Worm (Caenorhabditis elegans): ENCODE measurements around the gene Y50D4B.4.

Gene Y50D4B.4

DNA sequence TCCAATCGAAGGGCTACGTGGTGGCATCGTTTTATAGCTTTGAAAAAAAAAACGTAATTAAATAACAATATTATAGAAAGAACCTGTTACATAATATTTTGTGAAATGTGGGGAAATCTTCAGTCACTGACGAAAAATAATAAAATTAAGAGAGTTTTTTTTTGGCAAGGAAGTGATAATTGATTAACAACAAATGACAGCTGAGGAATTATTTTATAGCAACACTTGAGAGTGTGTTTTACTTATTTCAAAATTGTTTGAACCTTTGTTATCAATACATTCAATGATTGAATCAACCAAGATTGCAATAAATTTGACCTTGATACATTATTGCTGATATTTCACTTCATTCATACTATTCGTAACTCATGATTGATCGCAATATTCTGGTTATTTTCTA is 8.4 kb upstream of the Y50D4B.4 start, which contains the start of gene Y50D4B.6:
Y50D4B.6 (plus strand) TSS at position 301 of the 400 bp plus-strand sequence.
- TF ChIP-seq F13H6.1 (tag; optimal IDR thresholded peaks at IDR 0.05) (no peak), fkh-6 (tag; optimal IDR thresholded peaks at IDR 0.05) (no peak), npax-4 (tag; optimal IDR thresholded peaks at IDR 0.05) (no peak), sox-2 (GFP tag; IDR thresholded peaks at IDR 0.05) (no peak), lin-11 (tag; optimal IDR thresholded peaks at IDR 0.05) (no peak), pag-3 (tag; optimal IDR thresholded peaks at IDR 0.05; ENCODE audit: borderline replicate concordance) (no peak), hlh-8 (tag; optimal IDR thresholded peaks at IDR 0.05) (no peak), C38D4.7 (GFP tag; optimal IDR thresholded peaks at IDR 0.05) (no peak), dmd-4 (tag; optimal IDR thresholded peaks at IDR 0.05; ENCODE audit: borderline replicate concordance) (no peak), pat-9 (tag; optimal IDR thresholded peaks at IDR 0.05) (no peak), ceh-9 (tag; optimal IDR thresholded peaks at IDR 0.05) (no peak), ets-4 (tag; optimal IDR thresholded peaks at IDR 0.05) (no peak)

DNA sequence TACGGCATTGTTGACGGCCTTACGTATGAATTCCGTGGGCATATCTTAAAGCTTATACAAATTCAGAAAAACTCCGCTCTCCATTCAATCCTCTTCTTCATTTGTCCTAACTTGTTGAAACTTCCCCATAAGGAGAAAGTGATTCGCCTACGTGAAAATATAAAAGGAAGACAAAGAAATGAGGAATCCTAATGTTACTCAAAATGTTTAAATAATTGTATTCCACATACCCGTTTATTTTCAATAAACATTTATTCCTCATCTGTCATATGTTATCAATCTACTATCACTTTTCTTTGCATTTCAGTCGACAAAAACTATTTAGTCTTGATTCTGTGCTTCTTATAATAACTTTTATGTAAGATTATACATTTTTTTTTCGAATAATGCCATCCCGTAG is 4.5 kb upstream of the Y50D4B.4 start, which contains the start of gene clec-203:
clec-203 (plus strand) TSS at position 301 of the 400 bp plus-strand sequence.
- TF ChIP-seq lim-6 (tag; optimal IDR thresholded peaks at IDR 0.05) (no peak), lin-11 (tag; optimal IDR thresholded peaks at IDR 0.05) (no peak), ref-2 (tag; optimal IDR thresholded peaks at IDR 0.05) (no peak), ahr-1 (tag; optimal IDR thresholded peaks at IDR 0.05) (no peak), pqm-1 (tag; optimal IDR thresholded peaks at IDR 0.05) (no peak), pha-4 (tag; optimal IDR thresholded peaks at IDR 0.05) (no peak), pag-3 (tag; optimal IDR thresholded peaks at IDR 0.05; ENCODE audit: borderline replicate concordance) (no peak), pros-1 (tag; optimal IDR thresholded peaks at IDR 0.05) (no peak), ztf-16 (tag; optimal IDR thresholded peaks at IDR 0.05) (no peak), hlh-30 (tag; optimal IDR thresholded peaks at IDR 0.05; ENCODE audit: insufficient read depth) (no peak), pax-1 (tag; optimal IDR thresholded peaks at IDR 0.05) (no peak), nfya-1 (tag; optimal IDR thresholded peaks at IDR 0.05) (no peak), dve-1 (tag; optimal IDR thresholded peaks at IDR 0.05) (no peak)

DNA sequence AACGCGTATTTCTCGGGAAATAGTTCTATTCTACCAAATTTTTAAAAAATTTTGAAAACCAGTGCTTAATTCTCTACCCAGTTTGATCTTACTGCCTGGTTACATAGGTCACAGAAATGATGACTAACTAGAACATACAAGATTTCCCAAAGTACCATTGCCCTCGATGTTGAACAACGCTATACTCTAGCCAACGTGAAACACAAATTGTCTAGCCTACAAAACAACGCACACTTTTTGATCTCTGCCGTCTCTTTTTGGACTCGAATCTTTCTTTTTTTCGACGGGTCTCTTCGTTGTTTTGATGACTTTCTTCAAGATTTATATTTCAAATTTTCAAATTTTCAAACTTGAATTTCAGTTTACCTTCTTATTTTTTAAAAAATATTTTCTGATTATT is 7.8 kb downstream of the Y50D4B.4 start, which contains the start of gene Y50D4B.2:
Y50D4B.2 (plus strand) TSS at position 301 of the 400 bp plus-strand sequence.
- TF ChIP-seq fkh-6 (tag; optimal IDR thresholded peaks at IDR 0.05) (no peak), ceh-22 (tag; optimal IDR thresholded peaks at IDR 0.05) (no peak), tbx-7 (tag; optimal IDR thresholded peaks at IDR 0.05) (no peak), nhr-11 (tag; optimal IDR thresholded peaks at IDR 0.05) (no peak), lin-11 (tag; optimal IDR thresholded peaks at IDR 0.05) (no peak), pha-4 (tag; optimal IDR thresholded peaks at IDR 0.05) (no peak), T23F11.4 (GFP tag; optimal IDR thresholded peaks at IDR 0.05) (no peak)

DNA sequence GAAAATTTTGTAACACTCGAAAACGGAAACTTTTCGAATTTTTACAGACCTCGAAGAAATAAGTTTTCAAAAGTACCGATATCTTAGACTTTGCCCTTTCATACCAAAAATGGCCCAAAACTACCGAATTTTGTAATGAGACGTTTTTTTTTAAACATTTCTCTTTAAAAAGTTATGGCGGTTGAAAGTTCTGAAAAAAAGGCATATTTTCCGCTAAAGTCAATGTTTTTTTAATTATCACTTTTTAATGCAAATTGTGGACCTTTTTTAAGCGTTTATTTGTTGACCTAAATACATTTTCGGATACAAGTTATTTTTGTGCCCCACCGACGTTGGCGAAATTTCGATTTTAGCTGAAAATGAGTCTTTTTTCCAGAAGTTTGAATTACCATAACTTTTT is 10.1 kb downstream of the Y50D4B.4 start:
- no peak for TF ChIP-seq pat-9 (tag; optimal IDR thresholded peaks at IDR 0.05)
- no peak for TF ChIP-seq nfya-1 (tag; optimal IDR thresholded peaks at IDR 0.05)
- no peak for TF ChIP-seq madf-2 (tag; optimal IDR thresholded peaks at IDR 0.05)
- TF ChIP-seq pha-2 (tag; optimal IDR thresholded peaks at IDR 0.05): no peak
- no peak for TF ChIP-seq ahr-1 (tag; optimal IDR thresholded peaks at IDR 0.05)

DNA sequence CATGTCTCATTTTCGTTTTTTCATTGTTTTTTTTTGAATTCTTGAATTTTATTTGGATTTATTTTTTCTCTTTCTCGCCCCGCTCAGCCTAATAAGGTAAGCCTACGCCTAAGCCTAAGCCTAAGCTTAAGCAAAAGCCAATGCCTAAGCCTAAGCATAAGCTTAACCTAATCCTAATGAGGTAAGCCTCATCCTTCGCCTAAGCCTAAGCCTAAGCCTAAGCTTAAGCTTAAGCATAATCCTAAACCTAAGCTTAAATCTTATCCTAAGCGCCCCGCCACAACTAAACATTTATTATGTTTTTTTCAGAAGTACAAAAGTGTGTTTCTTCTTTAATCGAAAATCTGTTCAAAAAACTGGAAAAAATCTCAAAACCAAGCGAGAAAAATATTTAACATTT is 19.7 kb downstream of the Y50D4B.4 start:
- TF ChIP-seq pha-4 (tag; optimal IDR thresholded peaks at IDR 0.05) (no peak), dve-1 (tag; optimal IDR thresholded peaks at IDR 0.05) (peak; percentile 66)

DNA sequence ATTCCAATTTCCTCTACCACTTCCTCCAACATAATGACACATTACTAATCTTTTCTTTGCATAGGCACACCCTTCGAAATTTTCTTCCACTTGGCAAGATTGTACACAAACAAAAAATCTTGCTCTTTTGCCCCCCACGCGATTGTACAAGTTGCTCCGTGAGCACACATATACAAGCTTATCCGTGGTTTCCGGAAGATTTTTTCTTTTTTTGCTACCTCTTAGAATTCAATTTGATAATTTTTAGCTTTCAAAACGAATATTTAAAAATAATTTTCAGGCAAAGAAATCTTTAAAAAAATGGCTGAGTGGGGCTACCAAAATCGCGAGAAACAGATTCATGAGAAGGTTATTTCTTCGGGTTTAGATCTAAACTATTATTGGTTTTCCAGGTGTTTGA is 20.2 kb downstream of the Y50D4B.4 start, which contains the start of gene Y50D4B.1:
Y50D4B.1 (plus strand) TSS at position 301 of the 400 bp plus-strand sequence.
- no peak for TF ChIP-seq F13H6.1 (tag; optimal IDR thresholded peaks at IDR 0.05)
- TF ChIP-seq ceh-48 (tag; optimal IDR thresholded peaks at IDR 0.05): no peak
- no peak for TF ChIP-seq unc-55 (GFP tag; optimal IDR thresholded peaks at IDR 0.05)
- no peak for TF ChIP-seq pat-9 (tag; optimal IDR thresholded peaks at IDR 0.05)
- no peak for TF ChIP-seq ref-2 (tag; optimal IDR thresholded peaks at IDR 0.05)
- no peak for TF ChIP-seq hlh-6 (tag; optimal IDR thresholded peaks at IDR 0.05)
- TF ChIP-seq dve-1 (tag; optimal IDR thresholded peaks at IDR 0.05): no peak

Data from whole organism, late embryonic.